Fruit fly (Drosophila melanogaster): Measurements from ENCODE around the gene elm.

Gene elm

dm6 chr3R:5689626-5690025 is 35.0 kb upstream of the elm start:
- TF ChIP-seq CG15336 (GFP tag; IDR thresholded peaks at IDR 0.05) (no peak), CG6276 (GFP tag; optimal IDR thresholded peaks at IDR 0.05) (no peak), CG10631 (GFP tag; optimal IDR thresholded peaks at IDR 0.05) (no peak), lz (GFP tag; optimal IDR thresholded peaks at IDR 0.05) (no peak), Met (GFP tag; optimal IDR thresholded peaks at IDR 0.05) (no peak), CG11762 (GFP tag; optimal IDR thresholded peaks at IDR 0.05; ENCODE audit: insufficient read depth) (no peak), CG31627 (GFP tag; optimal IDR thresholded peaks at IDR 0.05) (no peak), eg (GFP tag; IDR thresholded peaks at IDR 0.05) (no peak), ss (GFP tag; optimal IDR thresholded peaks at IDR 0.05) (no peak), CG6792 (GFP tag; optimal IDR thresholded peaks at IDR 0.05) (no peak), CG9139 (GFP tag; optimal IDR thresholded peaks at IDR 0.05) (no peak), Hr4 (GFP tag; optimal IDR thresholded peaks at IDR 0.05) (no peak), Hr39 (GFP tag; optimal IDR thresholded peaks at IDR 0.05) (no peak), CG7368 (GFP tag; optimal IDR thresholded peaks at IDR 0.05) (no peak), Sox14 (GFP tag; optimal IDR thresholded peaks at IDR 0.05) (no peak), Sox102F (GFP tag; optimal IDR thresholded peaks at IDR 0.05) (no peak), CG6163 (GFP tag; IDR thresholded peaks at IDR 0.05) (no peak)

dm6 chr3R:5686049-5686757 is 31.5 kb upstream of the elm start:
- TF ChIP-seq CG10631 (GFP tag; optimal IDR thresholded peaks at IDR 0.05) (peak; percentile 39), spab (GFP tag; optimal IDR thresholded peaks at IDR 0.05) (peak; percentile 16), Met (GFP tag; optimal IDR thresholded peaks at IDR 0.05) (peak; percentile 52), CG1621 (tag; optimal IDR thresholded peaks at IDR 0.05) (no peak), CG3919 (GFP tag; optimal IDR thresholded peaks at IDR 0.05) (peak; percentile 36), CG32006 (GFP tag; optimal IDR thresholded peaks at IDR 0.05) (peak; percentile 55), CG3032 (tag; optimal IDR thresholded peaks at IDR 0.05) (peak; percentile 40), CG9139 (GFP tag; optimal IDR thresholded peaks at IDR 0.05) (peak; percentile 23), CG6792 (GFP tag; optimal IDR thresholded peaks at IDR 0.05) (peak; percentile 44), vri (GFP tag; optimal IDR thresholded peaks at IDR 0.05) (peak; percentile 12), CG15336 (GFP tag; IDR thresholded peaks at IDR 0.05) (peak; percentile 31; the same call in 1 of the 2 replicates), CG16779 (tag; optimal IDR thresholded peaks at IDR 0.05) (no peak), Eip75B (GFP tag; optimal IDR thresholded peaks at IDR 0.05) (peak; percentile 43), fd85E (GFP tag; optimal IDR thresholded peaks at IDR 0.05) (no peak), topi (GFP tag; optimal IDR thresholded peaks at IDR 0.05) (peak; percentile 52), Ets21C (GFP tag; optimal IDR thresholded peaks at IDR 0.05) (peak; percentile 9), eg (GFP tag; IDR thresholded peaks at IDR 0.05) (0 out of 3 replicates have a peak, but pooled peaks have one; percentile 47), Ets96B (tag; optimal IDR thresholded peaks at IDR 0.05) (peak; percentile 52), CG31627 (GFP tag; optimal IDR thresholded peaks at IDR 0.05) (peak; percentile 53), CG6276 (GFP tag; optimal IDR thresholded peaks at IDR 0.05) (peak; percentile 25), achi (GFP tag; optimal IDR thresholded peaks at IDR 0.05) (peak; percentile 18), fd59A (GFP tag; optimal IDR thresholded peaks at IDR 0.05) (peak; percentile 16), Sox15 (GFP tag; optimal IDR thresholded peaks at IDR 0.05) (no peak), Sox14 (GFP tag; optimal IDR thresholded peaks at IDR 0.05) (peak; percentile 54), acj6 (GFP tag; optimal IDR thresholded peaks at IDR 0.05) (peak; percentile 8), Gug (GFP tag; IDR thresholded peaks at IDR 0.05) (peak; percentile 31; the same call in 1 of the 2 replicates), Sox102F (GFP tag; optimal IDR thresholded peaks at IDR 0.05) (peak; percentile 42), CG8119 (GFP tag; IDR thresholded peaks at IDR 0.05) (0 out of 3 replicates have a peak, but pooled peaks have one; percentile 35), CG4318 (GFP tag; optimal IDR thresholded peaks at IDR 0.05) (peak; percentile 19), dac (GFP tag; optimal IDR thresholded peaks at IDR 0.05) (no peak), esn (GFP tag; optimal IDR thresholded peaks at IDR 0.05) (peak; percentile 61), OdsH (GFP tag; optimal IDR thresholded peaks at IDR 0.05) (peak; percentile 30), Hr38 (GFP tag; optimal IDR thresholded peaks at IDR 0.05) (no peak), CG10669 (GFP tag; optimal IDR thresholded peaks at IDR 0.05) (peak; percentile 34), CG8632 (GFP tag; optimal IDR thresholded peaks at IDR 0.05) (peak; percentile 2), CG11762 (GFP tag; optimal IDR thresholded peaks at IDR 0.05; ENCODE audit: insufficient read depth) (no peak), cyc (GFP tag; optimal IDR thresholded peaks at IDR 0.05) (peak; percentile 50), svp (GFP tag) (peak; percentile 79), CG6163 (GFP tag; IDR thresholded peaks at IDR 0.05) (no peak; the same call in 2 of the 3 replicates), CG6808 (GFP tag; optimal IDR thresholded peaks at IDR 0.05) (peak; percentile 46), Hr39 (GFP tag; optimal IDR thresholded peaks at IDR 0.05) (peak; percentile 50), dsx (GFP tag; optimal IDR thresholded peaks at IDR 0.05; ENCODE audit: poor library complexity, severe bottlenecking) (peak; percentile 42)
